Worm (Caenorhabditis elegans) whole organism, L1 larva: ENCODE measurements around the gene Y73B6BL.289.

Experiments used
- C16A3.4 ChIP-seq: fragments of 150-350 bp; optimal IDR thresholded peaks from 2 replicates; lab custom pipeline; 2014; ENCODE audit warnings: missing biosample characterization, missing genetic modification characterization
- F16B12.6 ChIP-seq: fragments of 150-350 bp; optimal IDR thresholded peaks from 2 replicates; lab custom pipeline; 2014; ENCODE audit warnings: missing biosample characterization, missing genetic modification characterization
- alr-1 ChIP-seq: fragments of 200-800 bp; sonication (Bioruptor generic); optimal IDR thresholded peaks from 2 replicates; lab custom pipeline; 2018; ENCODE audit warnings: borderline replicate concordance, mild to moderate bottlenecking, missing genetic modification characterization, missing compliant biosample characterization
- blmp-1 ChIP-seq: fragments of 150-350 bp; optimal IDR thresholded peaks from 2 replicates; lab custom pipeline; 2014; ENCODE audit warnings: missing biosample characterization, missing genetic modification characterization
- ceh-8 ChIP-seq: fragments of 200-800 bp; sonication (Bioruptor generic); optimal IDR thresholded peaks from 2 replicates; lab custom pipeline; 2018; ENCODE audit warnings: mild to moderate bottlenecking, missing genetic modification characterization, moderate library complexity, missing compliant biosample characterization
- ceh-82 ChIP-seq, 3 experiments: fragments of 150-350 bp in 1 of 3; sonication (generic microtip) in 2 of 3; optimal IDR thresholded peaks; 2 replicates each; lab custom pipeline; 2014 to 2017; ENCODE audit warnings: missing biosample characterization in 3 of 3, missing genetic modification characterization in 3 of 3
- ceh-90 ChIP-seq: sonication (generic microtip); optimal IDR thresholded peaks from 2 replicates; lab custom pipeline; 2016; ENCODE audit warnings: missing genetic modification characterization, missing compliant biosample characterization
- ces-1 ChIP-seq: fragments of 150-350 bp; optimal IDR thresholded peaks from 2 replicates; lab custom pipeline; 2014; ENCODE audit warnings: missing biosample characterization, missing genetic modification reagents, missing genetic modification characterization
- dpl-1 ChIP-seq, 3 experiments: fragments of 150-350 bp in 2 of 3; sonication (generic microtip) in 1 of 3; optimal IDR thresholded peaks; 2 replicates each; lab custom pipeline; 2014 to 2017; ENCODE audit warnings: missing biosample characterization in 3 of 3, missing genetic modification characterization in 3 of 3, missing genetic modification reagents in 3 of 3
- dsc-1 ChIP-seq: sonication (generic microtip); optimal IDR thresholded peaks from 2 replicates; lab custom pipeline; 2016; ENCODE audit warnings: mild to moderate bottlenecking, missing genetic modification characterization, missing compliant biosample characterization
- efl-1 ChIP-seq, 4 experiments: fragments of 150-350 bp; optimal IDR thresholded peaks in 3 of 4; peaks in 1 of 4; 1 replicate in 1 of 4; 2 replicates in 3 of 4; lab custom pipeline; 2014; ENCODE audit warnings: missing biosample characterization in 2 of 4, missing genetic modification characterization in 2 of 4, missing genetic modification reagents in 2 of 4
- efl-3 ChIP-seq: fragments of 200-800 bp; sonication (Bioruptor generic); optimal IDR thresholded peaks from 2 replicates; lab custom pipeline; 2018; ENCODE audit warnings: mild to moderate bottlenecking, missing genetic modification characterization, missing compliant biosample characterization
- egl-13 ChIP-seq: sonication (generic microtip); optimal IDR thresholded peaks from 2 replicates; lab custom pipeline; 2016; ENCODE audit warnings: missing genotype, missing genetic modification reagents, missing genetic modification characterization, missing compliant biosample characterization
- fkh-10 ChIP-seq: sonication (generic microtip); optimal IDR thresholded peaks from 2 replicates; lab custom pipeline; 2017; ENCODE audit warnings: missing biosample characterization, missing genetic modification reagents, missing genetic modification characterization
- fkh-4 ChIP-seq: sonication (generic microtip); optimal IDR thresholded peaks from 2 replicates; lab custom pipeline; 2016; ENCODE audit warnings: missing compliant biosample characterization, missing genetic modification characterization, borderline replicate concordance
- fkh-8 ChIP-seq: sonication (generic microtip); optimal IDR thresholded peaks from 2 replicates; lab custom pipeline; 2016; ENCODE audit warnings: mild to moderate bottlenecking, missing genetic modification characterization, missing compliant biosample characterization
- fos-1 ChIP-seq: fragments of 150-350 bp; optimal IDR thresholded peaks from 2 replicates; lab custom pipeline; 2014; ENCODE audit warnings: missing biosample characterization, missing genetic modification characterization
- grh-1 ChIP-seq: fragments of 200-800 bp; sonication (Bioruptor generic); IDR thresholded peaks from 2 replicates; pipeline ENCODE4 v1.3.6; 2022; ENCODE audit warnings: missing genetic modification reagents, missing genetic modification characterization, missing compliant biosample characterization
- hlh-17 ChIP-seq: fragments of 200-800 bp; sonication (Bioruptor generic); optimal IDR thresholded peaks from 2 replicates; lab custom pipeline; 2018; ENCODE audit warnings: missing genetic modification characterization, mild to moderate bottlenecking, missing compliant biosample characterization, moderate library complexity, borderline replicate concordance
- hpl-2 ChIP-seq: fragments of 150-350 bp; optimal IDR thresholded peaks from 2 replicates; lab custom pipeline; 2014; ENCODE audit warnings: missing biosample characterization, missing genetic modification reagents, missing genetic modification characterization
- irx-1 ChIP-seq: sonication (generic microtip); optimal IDR thresholded peaks from 2 replicates; lab custom pipeline; 2016; ENCODE audit warnings: missing genetic modification characterization, missing compliant biosample characterization
- isw-1 ChIP-seq: fragments of 200-800 bp; sonication (Bioruptor generic); IDR thresholded peaks from 2 replicates; pipeline ENCODE4 v1.3.6; 2022; ENCODE audit warnings: missing genetic modification characterization, missing compliant biosample characterization
- jun-1 ChIP-seq: fragments of 150-350 bp; optimal IDR thresholded peaks from 2 replicates; lab custom pipeline; 2014; ENCODE audit warnings: missing biosample characterization, missing genetic modification reagents, missing genetic modification characterization
- lin-14 ChIP-seq: fragments of 200-800 bp; sonication (Bioruptor generic); optimal IDR thresholded peaks from 2 replicates; lab custom pipeline; 2018; ENCODE audit warnings: mild to moderate bottlenecking, missing genetic modification characterization, moderate library complexity, missing compliant biosample characterization
- lin-39 ChIP-seq: fragments of 150-350 bp; optimal IDR thresholded peaks from 2 replicates; lab custom pipeline; 2014; ENCODE audit warnings: missing biosample characterization, missing genetic modification reagents, missing genetic modification characterization
- lsy-2 ChIP-seq, 2 experiments: fragments of 150-350 bp; optimal IDR thresholded peaks; 2 replicates each; lab custom pipeline; 2014; ENCODE audit warnings: missing biosample characterization in 2 of 2, missing genetic modification characterization in 2 of 2
- mdl-1 ChIP-seq, 2 experiments: fragments of 150-350 bp; optimal IDR thresholded peaks; 2 replicates each; lab custom pipeline; 2014 to 2017; ENCODE audit warnings: missing biosample characterization in 2 of 2, missing genetic modification characterization in 2 of 2, inconsistent platforms in 1 of 2
- mep-1 ChIP-seq: fragments of 150-350 bp; optimal IDR thresholded peaks from 2 replicates; lab custom pipeline; 2014; ENCODE audit warnings: missing biosample characterization, missing genetic modification characterization
- nhr-11 ChIP-seq: fragments of 150-350 bp; optimal IDR thresholded peaks from 2 replicates; lab custom pipeline; 2014; ENCODE audit warnings: missing biosample characterization, missing genetic modification characterization
- nhr-19 ChIP-seq: fragments of 200-800 bp; sonication (Bioruptor generic); conservative IDR thresholded peaks from 2 replicates; pipeline ENCODE4 v1.3.6; 2022; ENCODE audit warnings: missing genetic modification characterization, missing compliant biosample characterization
- nhr-237 ChIP-seq: fragments of 150-350 bp; optimal IDR thresholded peaks from 2 replicates; lab custom pipeline; 2014; ENCODE audit warnings: missing biosample characterization, missing genetic modification characterization
- nhr-84 ChIP-seq: sonication (generic microtip); optimal IDR thresholded peaks from 2 replicates; lab custom pipeline; 2017; ENCODE audit warnings: missing biosample characterization, missing genetic modification characterization
- nhr-90 ChIP-seq: sonication (generic microtip); optimal IDR thresholded peaks from 2 replicates; lab custom pipeline; 2016; ENCODE audit warnings: mild to moderate bottlenecking, missing genetic modification characterization, missing compliant biosample characterization; ENCODE audit not compliant: poor library complexity
- pag-3 ChIP-seq: sonication (generic microtip); optimal IDR thresholded peaks from 2 replicates; lab custom pipeline; 2017; ENCODE audit warnings: missing genetic modification characterization, mild to moderate bottlenecking, missing compliant biosample characterization, antibody characterized with exemption, borderline replicate concordance; ENCODE audit not compliant: insufficient read depth
- pqm-1 ChIP-seq: sonication (generic microtip); optimal IDR thresholded peaks from 3 replicates; lab custom pipeline; 2017; ENCODE audit warnings: missing biosample characterization, missing genetic modification characterization
- rnt-1 ChIP-seq: sonication (generic microtip); optimal IDR thresholded peaks from 2 replicates; lab custom pipeline; 2016; ENCODE audit warnings: mild to moderate bottlenecking, missing genetic modification characterization, moderate library complexity, missing compliant biosample characterization
- snpc-4 ChIP-seq: fragments of 150-350 bp; optimal IDR thresholded peaks from 2 replicates; lab custom pipeline; 2014; ENCODE audit warnings: missing biosample characterization, missing genetic modification characterization
- sox-4 ChIP-seq: sonication (generic microtip); optimal IDR thresholded peaks from 2 replicates; lab custom pipeline; 2016; ENCODE audit warnings: missing genetic modification characterization, missing compliant biosample characterization
- sup-37 ChIP-seq: fragments of 200-800 bp; sonication (Bioruptor generic); optimal IDR thresholded peaks from 2 replicates; lab custom pipeline; 2018; ENCODE audit warnings: mild to moderate bottlenecking, missing genetic modification characterization, missing compliant biosample characterization
- tbx-2 ChIP-seq: sonication (generic microtip); optimal IDR thresholded peaks from 2 replicates; lab custom pipeline; 2016; ENCODE audit warnings: missing genetic modification characterization, missing compliant biosample characterization
- tlp-1 ChIP-seq: fragments of 150-350 bp; optimal IDR thresholded peaks from 2 replicates; lab custom pipeline; 2014; ENCODE audit warnings: missing biosample characterization, missing genetic modification characterization
- unc-130 ChIP-seq: fragments of 150-350 bp; optimal IDR thresholded peaks from 2 replicates; lab custom pipeline; 2017; ENCODE audit warnings: missing biosample characterization, missing genetic modification characterization, inconsistent platforms
- unc-86 ChIP-seq: sonication (generic microtip); optimal IDR thresholded peaks from 2 replicates; lab custom pipeline; 2016; ENCODE audit warnings: missing genetic modification characterization, missing compliant biosample characterization
- unc-98 ChIP-seq: fragments of 200-800 bp; sonication (Bioruptor generic); IDR thresholded peaks from 2 replicates; pipeline ENCODE4 v1.3.6; 2022; ENCODE audit warnings: missing genetic modification characterization, missing compliant biosample characterization
- vab-15 ChIP-seq: sonication (generic microtip); optimal IDR thresholded peaks from 2 replicates; lab custom pipeline; 2017; ENCODE audit warnings: missing genotype, mild to moderate bottlenecking, missing genetic modification characterization, missing compliant biosample characterization
- xbp-1 ChIP-seq: sonication (generic microtip); optimal IDR thresholded peaks from 2 replicates; lab custom pipeline; 2016; ENCODE audit warnings: missing genetic modification characterization, missing compliant biosample characterization
- zag-1 ChIP-seq: fragments of 150-350 bp; optimal IDR thresholded peaks from 2 replicates; lab custom pipeline; 2014; ENCODE audit warnings: missing biosample characterization, missing genetic modification characterization
- ztf-11 ChIP-seq, 2 experiments: sonication (generic microtip); optimal IDR thresholded peaks; 2 replicates each; lab custom pipeline; 2016 to 2017; ENCODE audit warnings: missing genetic modification characterization in 2 of 2, missing biosample characterization in 1 of 2, missing compliant biosample characterization in 1 of 2
- ztf-4 ChIP-seq: fragments of 150-350 bp; optimal IDR thresholded peaks from 2 replicates; lab custom pipeline; 2014; ENCODE audit warnings: missing biosample characterization, missing genetic modification characterization

Y73B6BL.289 gene

DNA sequence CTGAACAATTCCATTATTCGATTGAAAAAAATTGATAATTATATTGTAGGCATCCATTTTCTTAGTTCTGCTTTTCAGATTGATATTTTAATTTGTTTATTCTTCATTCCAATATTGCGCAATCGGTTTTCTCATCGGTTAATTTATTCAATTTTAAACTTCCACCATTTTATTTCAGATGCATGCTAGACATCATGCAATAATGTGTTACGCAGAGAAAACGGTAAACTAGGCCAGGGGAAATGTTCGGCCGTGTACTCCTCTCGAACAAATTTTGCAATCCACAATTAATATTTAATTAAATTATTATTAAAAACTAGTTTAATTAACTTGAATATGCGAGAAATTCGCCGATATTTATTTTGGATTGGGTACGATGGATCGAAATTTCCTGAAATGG lies 25.6 kb upstream of the Y73B6BL.289 start, which contains the start of gene Y73B6BL.29 (continued):
- peak; percentile 99 for TF ChIP-seq nhr-90 (tag; lab: Kevin White, UChicago)
- TF ChIP-seq fkh-4 (tag; lab: Kevin White, UChicago), result peak; percentile 99
- peak; percentile 98 for TF ChIP-seq egl-13 (tag; lab: Kevin White, UChicago)
- TF ChIP-seq snpc-4 (tag; lab: Kevin White, UChicago), result peak; percentile 87
- TF ChIP-seq fkh-8 (tag; lab: Kevin White, UChicago), result peak; percentile 92
- TF ChIP-seq hlh-17 (GFP tag; lab: Kevin White, UChicago), result peak; percentile 70
- peak; percentile 99 for TF ChIP-seq irx-1 (tag; lab: Kevin White, UChicago)

DNA sequence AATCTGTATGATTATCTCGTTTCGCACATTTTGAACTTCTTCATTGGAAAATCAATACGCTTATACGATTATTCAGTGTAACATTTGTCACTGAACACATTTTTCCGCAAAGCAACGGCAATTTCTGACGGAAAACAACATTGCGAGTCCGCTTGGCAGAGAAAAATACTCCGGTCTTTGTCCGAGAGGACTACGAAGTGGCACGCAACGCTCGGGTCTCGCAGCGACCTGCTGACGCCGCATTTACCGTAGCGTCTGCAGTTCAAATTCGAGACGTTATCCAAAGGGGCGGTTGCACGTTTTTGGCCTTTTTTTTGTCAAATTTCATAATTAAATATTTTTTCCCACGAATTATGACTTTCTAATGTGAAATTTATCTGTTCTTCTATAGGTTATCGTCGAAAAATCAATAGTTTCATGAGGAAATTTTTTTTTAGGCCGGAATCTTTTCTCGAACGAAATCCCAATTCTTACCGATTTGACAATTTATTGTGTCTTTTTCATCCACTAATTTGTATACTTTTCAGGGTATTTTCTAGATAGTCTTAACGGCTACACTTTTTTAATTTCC lies 23.6 kb upstream of the Y73B6BL.289 start, which contains the start of gene sqd-1:
Gene sqd-1 (plus strand): TSS at position 521 of the 571 bp plus-strand sequence.
- TF ChIP-seq ceh-90 (tag; lab: Kevin White, UChicago) (peak; percentile 70), vab-15 (peak; percentile 93), jun-1 (tag; lab: Kevin White, UChicago) (peak; percentile 96), hpl-2 (GFP tag; lab: Kevin White, UChicago) (peak; percentile 60), dpl-1 (GFP tag; optimal IDR thresholded peaks at IDR 0.05; lab: Kevin White, UChicago) (peak; percentile 86 to 88 (median 88)), ceh-8 (peak; percentile 98), nhr-237 (peak; percentile 81), xbp-1 (tag; lab: Kevin White, UChicago) (peak; percentile 97), rnt-1 (tag; lab: Kevin White, UChicago) (peak; percentile 98), dsc-1 (peak; percentile 97), efl-3 (GFP tag; lab: Kevin White, UChicago) (peak; percentile 74), lsy-2 (tag; optimal IDR thresholded peaks at IDR 0.05; lab: Kevin White, UChicago) (peak; percentile 98 to 99), C16A3.4 (peak; percentile 96), nhr-84 (tag; lab: Kevin White, UChicago) (no peak), ztf-4 (peak; percentile 95), ceh-82 (tag; optimal IDR thresholded peaks at IDR 0.05; lab: Kevin White, UChicago) (peak; percentile 97 to 98 (median 97)), blmp-1 (tag; lab: Kevin White, UChicago) (peak; percentile 77), efl-1 (optimal IDR thresholded peaks at IDR 0.05; lab: Kevin White, UChicago) (peak; percentile 94 to 95), efl-1 (GFP tag; optimal IDR thresholded peaks at IDR 0.05 in 1 of 2; lab: Kevin White, UChicago) (peak; percentile 87 to 99), mep-1 (tag; lab: Kevin White, UChicago) (peak; percentile 95), isw-1 (GFP tag; lab: Robert Waterston, UW) (peak; percentile 98), fos-1 (tag; lab: Kevin White, UChicago) (peak; percentile 73), fkh-8 (tag; lab: Kevin White, UChicago) (peak; percentile 94), grh-1 (GFP tag; lab: Robert Waterston, UW) (peak; percentile 97), nhr-11 (tag; lab: Kevin White, UChicago) (peak; percentile 74), alr-1 (no peak), fkh-10 (GFP tag; lab: Kevin White, UChicago) (peak; percentile 80), unc-86 (peak; percentile 97), sox-4 (tag; lab: Kevin White, UChicago) (peak; percentile 92), unc-98 (GFP tag; lab: Robert Waterston, UW) (peak; percentile 67; the same call in 1 of the 2 replicates), unc-130 (tag; lab: Kevin White, UChicago) (peak; percentile 98), lin-14 (GFP tag; lab: Kevin White, UChicago) (peak; percentile 95), ces-1 (GFP tag; lab: Kevin White, UChicago) (no peak), tbx-2 (tag; lab: Kevin White, UChicago) (peak; percentile 98), pqm-1 (tag; lab: Kevin White, UChicago) (no peak), sup-37 (GFP tag; lab: Kevin White, UChicago) (peak; percentile 95), zag-1 (peak; percentile 8), tlp-1 (tag; lab: Kevin White, UChicago) (no peak), lin-39 (tag; lab: Kevin White, UChicago) (peak; percentile 92), mdl-1 (tag; optimal IDR thresholded peaks at IDR 0.05; lab: Kevin White, UChicago) (peak in 1 of 2 experiments; percentile 92), nhr-19 (GFP tag; lab: Robert Waterston, UW) (peak; percentile 98), F16B12.6 (tag; lab: Kevin White, UChicago) (peak; percentile 71), ztf-11 (tag; optimal IDR thresholded peaks at IDR 0.05; lab: Kevin White, UChicago) (peak in 1 of 2 experiments; percentile 97), pag-3 (tag; lab: Kevin White, UChicago) (no peak)
